Fruit fly (Drosophila melanogaster): ENCODE data around the gene Cpr65Ax1.

DNA sequence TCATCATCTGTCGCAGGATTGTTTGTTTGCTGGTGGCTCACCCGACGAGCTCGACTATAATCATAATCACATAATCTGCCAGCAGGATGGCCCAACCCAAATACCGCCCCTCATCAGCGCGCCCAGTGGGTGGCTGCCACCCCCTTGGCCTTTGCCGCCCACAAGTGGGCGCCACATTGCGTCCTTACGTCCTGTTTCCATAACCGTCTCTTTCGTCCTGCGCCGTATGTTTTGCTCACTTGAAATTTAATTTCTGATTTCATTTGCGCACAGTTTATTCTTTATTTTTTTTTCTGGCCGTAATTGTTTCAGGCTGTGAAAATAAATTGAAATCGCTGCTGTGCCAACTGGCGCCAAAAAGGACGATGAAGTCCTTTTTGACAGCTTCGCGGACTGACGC, 42.4 kb downstream of the Cpr65Ax1 start:
- no peak for TF ChIP-seq pan (optimal IDR thresholded peaks at IDR 0.05)
- no peak for TF ChIP-seq CG8478 (optimal IDR thresholded peaks at IDR 0.05)
- no peak for TF ChIP-seq usp (GFP tag; optimal IDR thresholded peaks at IDR 0.05)
- TF ChIP-seq psq (optimal IDR thresholded peaks at IDR 0.05) = no peak
